Fruit fly (Drosophila melanogaster) whole organism, embryonic: Measurements from ENCODE around the gene CG7914.
A peak's percentile ranks its signal among the peaks of the same experiment; 100 is the strongest.

Experiments used
- Atf-2 ChIP-seq: fragments of 200-800 bp; sonication (Bioruptor generic); optimal IDR thresholded peaks from 2 replicates; lab custom pipeline; 2016; ENCODE audit warnings: missing biosample characterization, missing genetic modification characterization
- Atf6 ChIP-seq: fragments of 200-800 bp; sonication (Bioruptor generic); IDR thresholded peaks from 2 replicates; pipeline ENCODE4 v1.3.6; 2022; ENCODE audit warnings: missing biosample characterization, missing genetic modification characterization
- Bdp1 ChIP-seq: fragments of 200-800 bp; sonication (Bioruptor generic); optimal IDR thresholded peaks from 3 replicates; lab custom pipeline; 2016; ENCODE audit warnings: missing biosample characterization, missing genetic modification characterization
- CG10147 ChIP-seq: fragments of 200-800 bp; sonication (Bioruptor generic); optimal IDR thresholded peaks from 2 replicates; lab custom pipeline; 2019; ENCODE audit warnings: missing biosample characterization, mild to moderate bottlenecking, missing genetic modification characterization, moderate library complexity
- CG12236 ChIP-seq: fragments of 200-800 bp; sonication (Bioruptor generic); optimal IDR thresholded peaks from 2 replicates; lab custom pipeline; 2016; ENCODE audit warnings: missing biosample characterization, missing genetic modification characterization
- CG12659 ChIP-seq: fragments of 200-800 bp; sonication (Bioruptor generic); optimal IDR thresholded peaks from 3 replicates; lab custom pipeline; 2017; ENCODE audit warnings: mild to moderate bottlenecking, missing biosample characterization, missing genetic modification reagents, missing genetic modification characterization
- CG12744 ChIP-seq: fragments of 200-800 bp; sonication (Bioruptor generic); optimal IDR thresholded peaks from 2 replicates; lab custom pipeline; 2016; ENCODE audit warnings: missing biosample characterization, missing genetic modification characterization
- CG14014 ChIP-seq: fragments of 200-800 bp; sonication (Bioruptor generic); IDR thresholded peaks from 2 replicates; pipeline ENCODE4 v1.3.6; 2022; ENCODE audit warnings: missing biosample characterization, missing genetic modification characterization
- CG15073 ChIP-seq: fragments of 200-800 bp; sonication (Bioruptor generic); optimal IDR thresholded peaks from 2 replicates; lab custom pipeline; 2016; ENCODE audit warnings: missing biosample characterization, missing genetic modification characterization
- CG15269 ChIP-seq: fragments of 200-800 bp; sonication (Bioruptor generic); optimal IDR thresholded peaks from 2 replicates; lab custom pipeline; 2018; ENCODE audit warnings: missing biosample characterization, mild to moderate bottlenecking, missing genetic modification characterization, moderate library complexity
- CG1603 ChIP-seq: fragments of 200-800 bp; sonication (Bioruptor generic); optimal IDR thresholded peaks from 2 replicates; lab custom pipeline; 2019; ENCODE audit warnings: missing biosample characterization, mild to moderate bottlenecking, missing genetic modification characterization, moderate library complexity
- CG16779 ChIP-seq: fragments of 200-800 bp; sonication (Bioruptor generic); IDR thresholded peaks from 2 replicates; pipeline ENCODE4 v1.3.6; 2022; ENCODE audit warnings: missing biosample characterization, missing genetic modification characterization
- CG16813 ChIP-seq: fragments of 200-800 bp; sonication (Bioruptor generic); IDR thresholded peaks from 3 replicates; pipeline ENCODE4 v1.3.6; 2022; ENCODE audit warnings: missing biosample characterization, missing genetic modification characterization; ENCODE audit not compliant: partially characterized antibody
- CG2199 ChIP-seq: fragments of 200-800 bp; sonication (Bioruptor generic); IDR thresholded peaks from 3 replicates; pipeline ENCODE4 v1.3.6; 2022; ENCODE audit warnings: missing biosample characterization, missing genetic modification characterization
- CG31441 ChIP-seq: fragments of 200-800 bp; sonication (Bioruptor generic); IDR thresholded peaks from 2 replicates; pipeline ENCODE4 v1.3.6; 2022; ENCODE audit warnings: missing biosample characterization, missing genetic modification characterization
- CG34376 ChIP-seq: fragments of 200-800 bp; sonication (Bioruptor generic); optimal IDR thresholded peaks from 2 replicates; lab custom pipeline; 2018; ENCODE audit warnings: missing biosample characterization, mild to moderate bottlenecking, missing genetic modification characterization
- CG4854 ChIP-seq: fragments of 200-800 bp; sonication (Bioruptor generic); optimal IDR thresholded peaks from 2 replicates; lab custom pipeline; 2016; ENCODE audit warnings: missing biosample characterization, missing genetic modification characterization, inconsistent platforms
- CG5953 ChIP-seq: fragments of 200-800 bp; sonication (Bioruptor generic); IDR thresholded peaks from 2 replicates; pipeline ENCODE4 v1.3.6; 2022; ENCODE audit warnings: missing biosample characterization, missing genetic modification characterization
- CG6689 ChIP-seq: fragments of 200-800 bp; sonication (Bioruptor generic); IDR thresholded peaks from 2 replicates; pipeline ENCODE4 v1.3.6; 2022; ENCODE audit warnings: missing biosample characterization, missing genetic modification characterization
- CG6813 ChIP-seq: fragments of 200-800 bp; sonication (Bioruptor generic); optimal IDR thresholded peaks from 2 replicates; lab custom pipeline; 2017; ENCODE audit warnings: missing biosample characterization, missing genetic modification characterization, mild to moderate bottlenecking, moderate library complexity, missing genetic modification reagents
- CG8290 ChIP-seq, 3 experiments: fragments of 200-800 bp; sonication (Bioruptor generic); optimal IDR thresholded peaks; 2 replicates each; lab custom pipeline; 2016 to 2019; ENCODE audit warnings: missing biosample characterization in 3 of 3, missing genetic modification characterization in 3 of 3, mild to moderate bottlenecking in 2 of 3, moderate library complexity in 1 of 3
- CG8359 ChIP-seq: fragments of 200-800 bp; sonication (Bioruptor generic); optimal IDR thresholded peaks from 2 replicates; lab custom pipeline; 2017; ENCODE audit warnings: missing biosample characterization, mild to moderate bottlenecking, missing genetic modification characterization, borderline replicate concordance
- CG8388 ChIP-seq: fragments of 200-800 bp; sonication (Bioruptor generic); optimal IDR thresholded peaks from 2 replicates; lab custom pipeline; 2019; ENCODE audit warnings: missing biosample characterization, mild to moderate bottlenecking, missing genetic modification characterization, moderate library complexity
- Dll ChIP-seq: fragments of 200-800 bp; sonication (Bioruptor generic); IDR thresholded peaks from 4 replicates; pipeline ENCODE4 v1.3.6; 2022; ENCODE audit warnings: missing biosample characterization, missing genetic modification characterization; ENCODE audit not compliant: partially characterized antibody
- ERR ChIP-seq: fragments of 200-800 bp; sonication (Bioruptor generic); optimal IDR thresholded peaks from 2 replicates; lab custom pipeline; 2016; ENCODE audit warnings: missing biosample characterization, missing genetic modification characterization
- Neu2 ChIP-seq: fragments of 200-800 bp; sonication (Bioruptor generic); optimal IDR thresholded peaks from 3 replicates; lab custom pipeline; 2016; ENCODE audit warnings: missing biosample characterization, missing genetic modification characterization, borderline replicate concordance
- Nf-YA ChIP-seq: fragments of 200-800 bp; sonication (Bioruptor generic); IDR thresholded peaks from 2 replicates; pipeline ENCODE4 v1.3.6; 2022; ENCODE audit warnings: missing biosample characterization, missing genetic modification characterization
- PHDP ChIP-seq: fragments of 200-800 bp; sonication (Bioruptor generic); optimal IDR thresholded peaks from 3 replicates; lab custom pipeline; 2018; ENCODE audit warnings: missing biosample characterization, mild to moderate bottlenecking, missing genetic modification characterization, moderate library complexity
- ab ChIP-seq: fragments of 200-800 bp; sonication (Bioruptor generic); optimal IDR thresholded peaks from 2 replicates; lab custom pipeline; 2016; ENCODE audit warnings: missing biosample characterization, missing genetic modification characterization
- cad ChIP-seq: fragments of >200 bp; optimal IDR thresholded peaks from 2 replicates; lab custom pipeline; 2017; ENCODE audit warnings: missing biosample characterization, missing genetic modification characterization
- caup ChIP-seq: fragments of 200-800 bp; sonication (Bioruptor generic); optimal IDR thresholded peaks from 3 replicates; lab custom pipeline; 2017; ENCODE audit warnings: missing biosample characterization, mild to moderate bottlenecking, missing genetic modification characterization, moderate library complexity; ENCODE audit not compliant: severe bottlenecking
- cg ChIP-seq: fragments of 200-800 bp; sonication (Bioruptor generic); optimal IDR thresholded peaks from 3 replicates; lab custom pipeline; 2019; ENCODE audit warnings: missing biosample characterization, mild to moderate bottlenecking, missing genetic modification characterization, moderate library complexity
- chinmo ChIP-seq: fragments of 200-800 bp; sonication (Bioruptor generic); IDR thresholded peaks from 4 replicates; pipeline ENCODE4 v1.3.6; 2022; ENCODE audit warnings: missing biosample characterization, missing genetic modification characterization; ENCODE audit not compliant: partially characterized antibody
- corto ChIP-seq: fragments of 200-800 bp; sonication (Bioruptor generic); optimal IDR thresholded peaks from 2 replicates; lab custom pipeline; 2016; ENCODE audit warnings: missing biosample characterization, mild to moderate bottlenecking, missing genetic modification characterization, moderate library complexity
- crc ChIP-seq: fragments of 200-800 bp; sonication (Bioruptor generic); optimal IDR thresholded peaks from 2 replicates; lab custom pipeline; 2016; ENCODE audit warnings: missing biosample characterization, missing genetic modification characterization
- danr ChIP-seq: fragments of 200-800 bp; sonication (Bioruptor generic); IDR thresholded peaks from 2 replicates; pipeline ENCODE4 v1.3.6; 2022; ENCODE audit warnings: missing biosample characterization, missing genetic modification characterization
- dpn ChIP-seq, 2 experiments: fragments of 200-800 bp; sonication (Bioruptor generic); optimal IDR thresholded peaks; 3 replicates each; lab custom pipeline; 2016; ENCODE audit warnings: missing biosample characterization in 2 of 2, missing genetic modification characterization in 2 of 2
- eyg ChIP-seq: fragments of 200-800 bp; sonication (Bioruptor generic); optimal IDR thresholded peaks from 3 replicates; lab custom pipeline; 2016; ENCODE audit warnings: missing biosample characterization, missing genetic modification characterization
- insv ChIP-seq, 2 experiments: fragments of 200-800 bp; sonication (Bioruptor generic); optimal IDR thresholded peaks; 3 replicates each; lab custom pipeline; 2016 to 2018; ENCODE audit warnings: missing biosample characterization in 2 of 2, missing genetic modification characterization in 2 of 2
- kay ChIP-seq: fragments of 200-800 bp; sonication (Bioruptor generic); optimal IDR thresholded peaks from 2 replicates; lab custom pipeline; 2016; ENCODE audit warnings: missing biosample characterization, missing genetic modification characterization
- lilli ChIP-seq: fragments of 200-800 bp; sonication (Bioruptor generic); optimal IDR thresholded peaks from 3 replicates; lab custom pipeline; 2016; ENCODE audit warnings: missing biosample characterization, missing genetic modification characterization
- lov ChIP-seq, 2 experiments: fragments of 200-800 bp in 1 of 2; fragments of >200 bp in 1 of 2; sonication (Bioruptor generic) in 1 of 2; IDR thresholded peaks in 1 of 2; optimal IDR thresholded peaks in 1 of 2; 2 replicates in 1 of 2; 3 replicates in 1 of 2; pipeline versions ENCODE4 v1.3.6 to Lab custom; 2017 to 2022; ENCODE audit warnings: missing biosample characterization in 1 of 2, missing genetic modification characterization in 1 of 2
- oc ChIP-seq: fragments of 200-800 bp; sonication (Bioruptor generic); optimal IDR thresholded peaks from 2 replicates; lab custom pipeline; 2018; ENCODE audit warnings: missing biosample characterization, mild to moderate bottlenecking, missing genetic modification characterization, moderate library complexity
- scrt ChIP-seq: fragments of 200-800 bp; sonication (Bioruptor generic); optimal IDR thresholded peaks from 2 replicates; lab custom pipeline; 2018; ENCODE audit warnings: missing biosample characterization, mild to moderate bottlenecking, missing genetic modification characterization, moderate library complexity
- seq ChIP-seq: fragments of 200-800 bp; sonication (Bioruptor generic); IDR thresholded peaks from 2 replicates; pipeline ENCODE4 v1.3.6; 2022; ENCODE audit warnings: missing biosample characterization, missing genetic modification characterization
- sqz ChIP-seq: fragments of 200-800 bp; sonication (Bioruptor generic); optimal IDR thresholded peaks from 3 replicates; lab custom pipeline; 2018; ENCODE audit warnings: missing biosample characterization, mild to moderate bottlenecking, missing genetic modification characterization
- stc ChIP-seq: fragments of 200-800 bp; sonication (Bioruptor generic); IDR thresholded peaks from 2 replicates; pipeline ENCODE4 v1.3.6; 2022; ENCODE audit warnings: missing biosample characterization, missing genetic modification characterization
- ttk ChIP-seq: fragments of 200-800 bp; sonication (Bioruptor generic); IDR thresholded peaks from 2 replicates; pipeline ENCODE4 v2.1.2; 2022; ENCODE audit warnings: missing biosample characterization, missing genetic modification characterization
- vnd ChIP-seq: fragments of 200-800 bp; sonication (Bioruptor generic); IDR thresholded peaks from 3 replicates; pipeline ENCODE4 v1.3.6; 2022; ENCODE audit warnings: missing biosample characterization, missing genetic modification characterization; ENCODE audit not compliant: partially characterized antibody

CG7914 gene

dm6 chrX:19155922-19156437 is 37.3 kb downstream of the CG7914 start (continued):
- TF ChIP-seq ttk (GFP tag; lab: Robert Waterston, UW) = peak; percentile 72
- no peak for TF ChIP-seq ERR (GFP tag; lab: Kevin White, UChicago)
- peak; percentile 56; the same call in 1 of the 2 replicates for TF ChIP-seq CG14014 (GFP tag; lab: Robert Waterston, UW)
- no peak for TF ChIP-seq Neu2
- TF ChIP-seq cg (GFP tag; lab: Kevin White, UChicago) = no peak
- 0 out of 2 replicates have a peak, but pooled peaks have one; percentile 14 for TF ChIP-seq Nf-YA (GFP tag; lab: Robert Waterston, UW)
- TF ChIP-seq CG16813 (GFP tag; lab: Robert Waterston, UW) = no peak
- peak; percentile 67 for TF ChIP-seq oc
- TF ChIP-seq CG6689 (GFP tag; lab: Robert Waterston, UW) = peak; percentile 86
- no peak for TF ChIP-seq crc (GFP tag; lab: Kevin White, UChicago)
- no peak for TF ChIP-seq seq (GFP tag; lab: Robert Waterston, UW)
- TF ChIP-seq corto (GFP tag; lab: Kevin White, UChicago) = peak; percentile 55
- peak; percentile 26 for TF ChIP-seq Bdp1 (GFP tag; lab: Kevin White, UChicago)
- TF ChIP-seq cad (GFP tag; lab: Kevin White, UChicago) = no peak
- TF ChIP-seq CG5953 (GFP tag; lab: Robert Waterston, UW) = peak; percentile 43; the same call in 1 of the 2 replicates
- no peak for TF ChIP-seq CG12236 (GFP tag; lab: Kevin White, UChicago)
- peak; percentile 25 to 74 for TF ChIP-seq dpn (GFP tag; optimal IDR thresholded peaks at IDR 0.05; lab: Kevin White, UChicago)
- 0 out of 2 replicates have a peak, but pooled peaks have one; percentile 44 for TF ChIP-seq CG16779 (GFP tag; lab: Robert Waterston, UW)
- TF ChIP-seq CG6813 (GFP tag; lab: Kevin White, UChicago) = peak; percentile 85
- no peak for TF ChIP-seq Dll (GFP tag; lab: Robert Waterston, UW)
- TF ChIP-seq CG8388 (GFP tag; lab: Kevin White, UChicago) = peak; percentile 82
- TF ChIP-seq sqz (GFP tag; lab: Kevin White, UChicago) = peak; percentile 77
- TF ChIP-seq CG15073 (GFP tag; lab: Kevin White, UChicago) = peak; percentile 30
- peak; percentile 74 for TF ChIP-seq caup (GFP tag; lab: Kevin White, UChicago)
- peak; percentile 61 for TF ChIP-seq CG8359 (GFP tag; lab: Kevin White, UChicago)
- no peak for TF ChIP-seq lov (optimal IDR thresholded peaks at IDR 0.05; lab: Kevin White, UChicago)
- peak; percentile 90 for TF ChIP-seq lov (GFP tag; IDR thresholded peaks at IDR 0.05; lab: Robert Waterston, UW)
- TF ChIP-seq CG15269 (tag; lab: Kevin White, UChicago) = peak; percentile 60
- TF ChIP-seq ab (GFP tag; lab: Kevin White, UChicago) = no peak
- TF ChIP-seq chinmo (GFP tag; lab: Robert Waterston, UW) = no peak
- TF ChIP-seq CG4854 (GFP tag; lab: Kevin White, UChicago) = peak; percentile 24
- TF ChIP-seq CG12744 = no peak
- no peak for TF ChIP-seq CG34376 (GFP tag; lab: Kevin White, UChicago)
- peak; percentile 65 for TF ChIP-seq scrt
- TF ChIP-seq PHDP (tag; lab: Kevin White, UChicago) = peak; percentile 76
- peak; percentile 70; the same call in 1 of the 3 replicates for TF ChIP-seq CG2199

- TF ChIP-seq Atf6 (peak; percentile 56; the same call in 1 of the 2 replicates), vnd (GFP tag; lab: Robert Waterston, UW) (no peak), kay (GFP tag; lab: Kevin White, UChicago) (peak; percentile 84), Atf-2 (GFP tag; lab: Kevin White, UChicago) (peak; percentile 81), insv (GFP tag; optimal IDR thresholded peaks at IDR 0.05; lab: Kevin White, UChicago) (no peak), CG8290 (GFP tag; optimal IDR thresholded peaks at IDR 0.05; lab: Kevin White, UChicago) (peak; percentile 81), CG8290 (tag; optimal IDR thresholded peaks at IDR 0.05; lab: Kevin White, UChicago) (peak; percentile 47 to 71), lilli (GFP tag; lab: Kevin White, UChicago) (peak; percentile 81), eyg (GFP tag; lab: Kevin White, UChicago) (peak; percentile 70), CG1603 (peak; percentile 96), danr (peak; percentile 67), CG10147 (GFP tag; lab: Kevin White, UChicago) (peak; percentile 22), stc (GFP tag; lab: Robert Waterston, UW) (peak; percentile 70), CG31441 (GFP tag; lab: Robert Waterston, UW) (peak; percentile 91), CG12659 (GFP tag; lab: Kevin White, UChicago) (peak; percentile 67)
Measured at dm6 chrX:19154998-19155397, 38.2 kb downstream of the CG7914 start.
